Fruit fly (Drosophila melanogaster): ENCODE results near the gene Taf9.

- TF ChIP-seq CG12155 (GFP tag; optimal IDR thresholded peaks at IDR 0.05) (no peak), bsh (GFP tag; optimal IDR thresholded peaks at IDR 0.05) (no peak), CG9797 (GFP tag; optimal IDR thresholded peaks at IDR 0.05) (no peak), Aef1 (GFP tag; IDR thresholded peaks at IDR 0.05) (no peak), CG30020 (tag; optimal IDR thresholded peaks at IDR 0.05) (no peak), MBD-R2 (GFP tag; IDR thresholded peaks at IDR 0.05) (no peak), CG6854 (GFP tag; optimal IDR thresholded peaks at IDR 0.05) (no peak), CG9932 (GFP tag; IDR thresholded peaks at IDR 0.05) (no peak), Six4 (GFP tag; optimal IDR thresholded peaks at IDR 0.05) (no peak), scrt (GFP tag; optimal IDR thresholded peaks at IDR 0.05) (no peak), vfl (GFP tag; optimal IDR thresholded peaks at IDR 0.05) (no peak)
These were observed 33.7 kb downstream of the Taf9 start for dm6 chrX:17875695-17876094.

Data from whole organism, embryonic.